Fruit fly (Drosophila melanogaster): ENCODE measurements around the gene Adgf-C.

Adgf-C gene

DNA sequence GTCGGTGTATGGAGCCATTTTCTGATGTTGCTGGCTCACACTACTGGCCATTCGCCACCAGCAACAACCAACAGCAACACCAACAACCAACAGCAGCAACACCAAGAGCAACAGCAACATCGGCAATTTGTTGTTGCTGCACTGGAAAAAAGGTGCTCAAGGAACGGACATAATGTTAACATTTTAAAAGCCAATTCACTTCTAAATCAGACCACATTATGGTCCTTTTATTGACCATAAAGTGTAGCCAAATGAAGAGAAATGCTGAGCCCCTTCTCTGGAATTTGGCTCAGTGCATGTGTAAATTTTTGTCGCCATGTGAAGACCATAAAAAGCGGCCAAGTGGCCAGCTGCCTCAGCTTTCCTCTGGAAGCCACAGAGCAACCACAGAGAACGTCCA lies 10.3 kb downstream of the Adgf-C start (continued):
- peak; percentile 13 for TF ChIP-seq CG9139 (GFP tag; optimal IDR thresholded peaks at IDR 0.05)
- TF ChIP-seq topi (GFP tag; optimal IDR thresholded peaks at IDR 0.05): peak; percentile 59
- TF ChIP-seq vri (GFP tag; optimal IDR thresholded peaks at IDR 0.05): no peak
- peak; percentile 71 for TF ChIP-seq CG6808 (GFP tag; optimal IDR thresholded peaks at IDR 0.05)
- TF ChIP-seq Sox102F (GFP tag; optimal IDR thresholded peaks at IDR 0.05): peak; percentile 49
- no peak for TF ChIP-seq CG6854 (GFP tag; optimal IDR thresholded peaks at IDR 0.05)
- TF ChIP-seq CG3032 (tag; optimal IDR thresholded peaks at IDR 0.05): peak; percentile 75
- TF ChIP-seq dac (GFP tag; optimal IDR thresholded peaks at IDR 0.05): peak; percentile 88
- peak; percentile 67 for TF ChIP-seq Hr39 (GFP tag; optimal IDR thresholded peaks at IDR 0.05)
- TF ChIP-seq ss (GFP tag; optimal IDR thresholded peaks at IDR 0.05): peak; percentile 90 to 91
- TF ChIP-seq CG11294 (GFP tag; IDR thresholded peaks at IDR 0.05): peak; percentile 86
- TF ChIP-seq CG1621 (tag; optimal IDR thresholded peaks at IDR 0.05): peak; percentile 80

dm6 chr3R:13718076-13718475 lies 11.5 kb downstream of the Adgf-C start, which contains the start of gene Ubc87F:
Gene Ubc87F (minus strand): TSS chr3R:13718176.
- TF ChIP-seq CG10631 (GFP tag; optimal IDR thresholded peaks at IDR 0.05) (no peak), dsx (GFP tag; optimal IDR thresholded peaks at IDR 0.05; ENCODE audit: poor library complexity, severe bottlenecking) (no peak), fd85E (GFP tag; optimal IDR thresholded peaks at IDR 0.05) (no peak), ss (GFP tag; optimal IDR thresholded peaks at IDR 0.05) (no peak), Hr39 (GFP tag; optimal IDR thresholded peaks at IDR 0.05) (no peak), CG8632 (GFP tag; optimal IDR thresholded peaks at IDR 0.05) (no peak), CG8119 (GFP tag; IDR thresholded peaks at IDR 0.05) (no peak), CG3032 (tag; optimal IDR thresholded peaks at IDR 0.05) (no peak), CG1621 (tag; optimal IDR thresholded peaks at IDR 0.05) (no peak), CG8319 (GFP tag; optimal IDR thresholded peaks at IDR 0.05) (no peak)

DNA sequence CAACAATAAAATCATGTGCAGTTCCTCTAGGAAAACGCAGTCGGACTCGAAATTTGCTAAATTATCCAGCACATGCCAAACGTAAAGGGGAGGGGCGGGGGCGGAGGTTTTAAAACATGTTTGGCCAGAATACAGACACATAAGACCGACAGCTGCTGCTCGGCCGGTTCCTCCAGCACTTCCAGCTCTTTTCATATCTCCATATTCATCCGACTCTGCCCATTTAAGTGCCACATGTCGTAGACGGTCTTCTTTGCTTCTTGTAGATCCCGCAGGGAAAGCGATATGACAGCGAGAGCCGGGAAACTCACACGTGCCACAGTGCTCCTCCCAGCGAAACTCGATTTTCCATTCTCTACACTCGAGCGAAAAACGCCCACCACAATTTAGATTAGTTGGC lies 12.5 kb downstream of the Adgf-C start:
- TF ChIP-seq Eip78C (GFP tag) (peak; percentile 44), OdsH (GFP tag; optimal IDR thresholded peaks at IDR 0.05) (no peak), dac (GFP tag; optimal IDR thresholded peaks at IDR 0.05) (no peak), Sox14 (GFP tag; optimal IDR thresholded peaks at IDR 0.05) (no peak), ss (GFP tag; optimal IDR thresholded peaks at IDR 0.05) (peak in 1 of 2 experiments; percentile 12), lz (GFP tag; optimal IDR thresholded peaks at IDR 0.05) (no peak)

DNA sequence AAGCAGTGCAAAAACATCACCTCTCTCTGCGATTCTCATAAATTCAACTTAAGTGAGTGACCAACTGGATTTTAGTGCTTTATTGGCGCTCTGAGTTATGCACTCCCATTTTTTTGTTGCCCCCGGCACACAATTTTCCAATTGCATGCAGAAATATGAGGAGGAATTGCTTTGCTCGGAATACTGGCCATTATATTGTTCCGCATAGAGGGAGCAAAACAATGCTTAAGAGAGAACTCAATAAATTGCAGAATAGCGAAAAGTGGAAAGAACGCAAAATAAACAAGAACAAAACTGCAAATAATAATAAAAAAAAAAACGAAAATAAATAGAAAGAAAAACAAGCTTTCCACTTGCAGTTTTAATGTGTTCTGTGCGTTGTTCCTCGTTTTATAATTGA lies 14.2 kb downstream of the Adgf-C start:
- TF ChIP-seq svp (GFP tag) (no peak), dac (GFP tag; optimal IDR thresholded peaks at IDR 0.05) (no peak), CG10631 (GFP tag; optimal IDR thresholded peaks at IDR 0.05) (no peak), Eip93F (GFP tag; optimal IDR thresholded peaks at IDR 0.05) (no peak), CG3032 (tag; optimal IDR thresholded peaks at IDR 0.05) (no peak), Ets21C (GFP tag; optimal IDR thresholded peaks at IDR 0.05) (no peak), CG1621 (tag; optimal IDR thresholded peaks at IDR 0.05) (no peak), Eip75B (GFP tag; optimal IDR thresholded peaks at IDR 0.05) (no peak), salr (GFP tag; optimal IDR thresholded peaks at IDR 0.05) (no peak), fd85E (GFP tag; optimal IDR thresholded peaks at IDR 0.05) (no peak), pdm3 (GFP tag; optimal IDR thresholded peaks at IDR 0.05) (no peak), Sox102F (GFP tag; optimal IDR thresholded peaks at IDR 0.05) (no peak), CG8319 (GFP tag; optimal IDR thresholded peaks at IDR 0.05) (no peak), CG4318 (GFP tag; optimal IDR thresholded peaks at IDR 0.05) (no peak), CG11294 (GFP tag; IDR thresholded peaks at IDR 0.05) (no peak), CG6276 (GFP tag; optimal IDR thresholded peaks at IDR 0.05) (no peak), Sox15 (GFP tag; optimal IDR thresholded peaks at IDR 0.05) (no peak), spab (GFP tag; optimal IDR thresholded peaks at IDR 0.05) (no peak)

dm6 chr3R:13721998-13722397 lies 15.4 kb downstream of the Adgf-C start:
- TF ChIP-seq salr (GFP tag; optimal IDR thresholded peaks at IDR 0.05) (no peak), CG4318 (GFP tag; optimal IDR thresholded peaks at IDR 0.05) (no peak), CG15336 (GFP tag; IDR thresholded peaks at IDR 0.05) (no peak), CG8632 (GFP tag; optimal IDR thresholded peaks at IDR 0.05) (no peak)
